Worm (Caenorhabditis elegans): ENCODE results near the gene srg-5.
A peak's percentile ranks its signal among the peaks of the same experiment; 100 is the strongest.

The srg-5 gene

DNA sequence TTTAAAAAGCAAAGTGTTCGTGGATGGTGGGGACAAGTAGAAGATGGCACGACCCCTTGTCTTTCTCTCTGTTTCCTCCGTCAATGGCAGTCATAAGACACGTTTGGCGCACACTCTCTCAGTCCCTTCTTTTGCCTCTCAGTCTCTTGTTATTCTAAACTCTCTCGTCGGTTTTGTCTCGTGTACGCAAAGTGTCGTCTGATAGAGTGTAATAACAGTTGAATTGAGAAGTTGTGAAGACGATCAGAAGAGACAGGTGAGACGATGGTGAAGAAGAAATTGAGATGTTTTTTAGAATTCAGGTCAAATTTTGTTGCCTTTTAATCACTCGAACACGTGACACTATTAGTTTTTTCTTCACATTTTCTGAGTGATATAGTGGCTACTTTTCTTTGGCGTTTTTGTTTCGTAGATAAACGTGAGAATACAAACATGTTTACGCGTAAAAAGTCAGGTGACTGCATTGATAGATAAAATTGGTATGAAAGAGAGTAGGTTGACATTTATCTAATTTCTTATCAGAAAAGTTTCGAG lies 38.8 kb upstream of the srg-5 start, which contains the start of gene F47D12.9 (continued):
- TF ChIP-seq K12H6.12 (tag; optimal IDR thresholded peaks at IDR 0.05) (peak; percentile 82), Y53F4B.3 (GFP tag; IDR thresholded peaks at IDR 0.05) (no peak), attf-3 (GFP tag; conservative IDR thresholded peaks at IDR 0.05) (no peak), nhr-80 (tag; optimal IDR thresholded peaks at IDR 0.05) (peak; percentile 61), lin-35 (GFP tag; optimal IDR thresholded peaks at IDR 0.05) (no peak), Y79H2A.3 (GFP tag; conservative IDR thresholded peaks at IDR 0.05) (no peak), B0035.1 (tag; optimal IDR thresholded peaks at IDR 0.05) (no peak), lsl-1 (GFP tag; optimal IDR thresholded peaks at IDR 0.05) (no peak), egl-44 (GFP tag; IDR thresholded peaks at IDR 0.05) (no peak), attf-5 (GFP tag; optimal IDR thresholded peaks at IDR 0.05) (peak; percentile 82), nfya-1 (tag; optimal IDR thresholded peaks at IDR 0.05; ENCODE audit: borderline replicate concordance, insufficient read depth) (no peak), chd-7 (tag; optimal IDR thresholded peaks at IDR 0.05) (peak; percentile 14), ztf-18 (tag; optimal IDR thresholded peaks at IDR 0.05) (no peak), mcd-1 (GFP tag; IDR thresholded peaks at IDR 0.05) (no peak), bed-1 (GFP tag; IDR thresholded peaks at IDR 0.05) (no peak), dox-1 (GFP tag; IDR thresholded peaks at IDR 0.05) (peak; percentile 62; the same call in 1 of the 2 replicates), snpc-1.3 (tag; optimal IDR thresholded peaks at IDR 0.05; ENCODE audit: insufficient read depth) (no peak), nhr-90 (tag; optimal IDR thresholded peaks at IDR 0.05) (no peak), ztf-22 (GFP tag; optimal IDR thresholded peaks at IDR 0.05) (no peak), B0336.3 (GFP tag; IDR thresholded peaks at IDR 0.05) (peak; percentile 46; the same call in 1 of the 2 replicates), F33H1.4 (GFP tag; IDR thresholded peaks at IDR 0.05) (no peak), akir-1 (GFP tag; optimal IDR thresholded peaks at IDR 0.05) (no peak), nhr-179 (tag; optimal IDR thresholded peaks at IDR 0.05) (no peak), ztf-26 (tag; optimal IDR thresholded peaks at IDR 0.05) (peak; percentile 60)

DNA sequence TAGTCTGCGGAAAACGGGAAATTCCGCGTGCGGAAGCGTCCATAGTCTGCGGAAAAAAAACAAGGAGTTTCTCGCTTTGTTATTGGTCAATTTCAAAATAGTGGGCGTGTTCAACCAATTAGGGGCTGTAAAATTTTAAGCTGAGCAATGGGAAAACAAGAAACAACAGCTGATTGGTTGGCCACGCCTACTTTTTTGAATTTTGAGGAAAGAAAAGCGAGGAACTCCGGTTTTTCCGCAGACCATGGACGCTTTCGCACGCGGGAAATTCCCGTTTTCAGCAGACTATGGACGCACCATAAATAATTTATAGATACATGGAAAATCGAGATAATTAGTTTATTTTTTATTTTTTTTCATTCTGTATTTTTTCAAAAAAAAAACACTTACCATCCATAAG lies 37.3 kb upstream of the srg-5 start:
- peak; percentile 76 for TF ChIP-seq nfyb-1 (GFP tag; IDR thresholded peaks at IDR 0.05)

- TF ChIP-seq cebp-1 (GFP tag; IDR thresholded peaks at IDR 0.05) (no peak), cebp-1 (tag; optimal IDR thresholded peaks at IDR 0.05) (no peak), lin-40 (tag; optimal IDR thresholded peaks at IDR 0.05) (no peak), bed-2 (GFP tag; IDR thresholded peaks at IDR 0.05) (no peak), ekl-4 (GFP tag; IDR thresholded peaks at IDR 0.05) (no peak), ceh-100 (GFP tag; IDR thresholded peaks at IDR 0.05) (no peak), tbp1 (GFP tag; optimal IDR thresholded peaks at IDR 0.05) (no peak), lin-35 (GFP tag; optimal IDR thresholded peaks at IDR 0.05) (no peak), madf-10 (tag; optimal IDR thresholded peaks at IDR 0.05) (no peak), F55B11.4 (tag; optimal IDR thresholded peaks at IDR 0.05; ENCODE audit: borderline replicate concordance, insufficient read depth) (no peak), pha-4 (tag; optimal IDR thresholded peaks at IDR 0.05) (no peak), nhr-179 (tag; optimal IDR thresholded peaks at IDR 0.05) (no peak), ccch-3 (GFP tag; optimal IDR thresholded peaks at IDR 0.05) (no peak), F33H1.4 (GFP tag; IDR thresholded peaks at IDR 0.05) (no peak), egl-44 (GFP tag; IDR thresholded peaks at IDR 0.05) (no peak)
Measured at ce11 chrIII:6300297-6300696, 36.0 kb upstream of the srg-5 start.
